Worm (Caenorhabditis elegans) whole organism, L4 larva: ENCODE data around the gene pus-1.

ENCODE experiments used
- hif-1 ChIP-seq, 2 experiments: sonication (generic microtip); optimal IDR thresholded peaks; 2 replicates each; lab custom pipeline; 2016 to 2017; ENCODE audit warnings: missing compliant biosample characterization in 2 of 2, missing genetic modification characterization in 2 of 2, missing genetic modification reagents in 2 of 2, missing genotype in 2 of 2, mild to moderate bottlenecking in 1 of 2
- madf-5 ChIP-seq, 2 experiments: fragments of 200-800 bp; sonication (Bioruptor generic); IDR thresholded peaks; 2 replicates each; pipeline ENCODE4 v1.3.6; 2022; ENCODE audit warnings: missing compliant biosample characterization in 2 of 2, missing genetic modification characterization in 2 of 2
- skn-1 ChIP-seq: fragments of 150-350 bp; optimal IDR thresholded peaks from 2 replicates; lab custom pipeline; 2014; ENCODE audit warnings: missing biosample characterization, missing genetic modification characterization
- zag-1 ChIP-seq: fragments of 150-350 bp; optimal IDR thresholded peaks from 2 replicates; lab custom pipeline; 2014; ENCODE audit warnings: missing biosample characterization, missing genetic modification characterization

- TF ChIP-seq hif-1 (tag; optimal IDR thresholded peaks at IDR 0.05; lab: Kevin White, UChicago) (no peak), skn-1 (tag; lab: Kevin White, UChicago) (no peak), zag-1 (no peak), madf-5 (GFP tag; IDR thresholded peaks at IDR 0.05; lab: Robert Waterston, UW) (no peak)
Measured at ce11 chrV:16815261-16815660, 20.5 kb upstream of the pus-1 start, which contains the start of gene T20B3.1.
